Worm (Caenorhabditis elegans) whole organism, late embryonic: ENCODE data around the gene kin-34.
A peak's percentile ranks its signal among the peaks of the same experiment; 100 is the strongest.

Experiments used
- ahr-1 ChIP-seq: sonication (generic microtip); optimal IDR thresholded peaks from 2 replicates; lab custom pipeline; 2016; ENCODE audit warnings: missing genetic modification characterization, missing compliant biosample characterization
- ama-1 ChIP-seq: fragments of 150-350 bp; optimal IDR thresholded peaks from 2 replicates; lab custom pipeline; 2014
- ceh-14 ChIP-seq: sonication (generic microtip); optimal IDR thresholded peaks from 2 replicates; lab custom pipeline; 2016; ENCODE audit warnings: missing genotype, missing genetic modification characterization, missing compliant biosample characterization
- ceh-18 ChIP-seq: sonication (generic microtip); optimal IDR thresholded peaks from 2 replicates; lab custom pipeline; 2016; ENCODE audit warnings: missing genetic modification characterization, missing compliant biosample characterization
- ceh-22 ChIP-seq: sonication (generic microtip); optimal IDR thresholded peaks from 2 replicates; lab custom pipeline; 2017; ENCODE audit warnings: missing biosample characterization, missing genetic modification characterization
- ceh-30 ChIP-seq: fragments of 150-350 bp; optimal IDR thresholded peaks from 2 replicates; lab custom pipeline; 2014; ENCODE audit warnings: missing biosample characterization, missing genetic modification characterization
- ceh-31 ChIP-seq: sonication (generic microtip); optimal IDR thresholded peaks from 2 replicates; lab custom pipeline; 2016; ENCODE audit warnings: missing genetic modification characterization, missing compliant biosample characterization
- ceh-6 ChIP-seq: fragments of 200-800 bp; sonication (Bioruptor generic); optimal IDR thresholded peaks from 2 replicates; lab custom pipeline; 2018; ENCODE audit warnings: mild to moderate bottlenecking, missing genetic modification characterization, missing compliant biosample characterization
- dmd-4 ChIP-seq: sonication (generic microtip); optimal IDR thresholded peaks from 2 replicates; lab custom pipeline; 2016; ENCODE audit warnings: borderline replicate concordance, missing genetic modification characterization, missing compliant biosample characterization
- dve-1 ChIP-seq: sonication (generic microtip); optimal IDR thresholded peaks from 2 replicates; lab custom pipeline; 2017; ENCODE audit warnings: antibody characterized with exemption, mild to moderate bottlenecking, missing genetic modification characterization, missing compliant biosample characterization
- elt-2 ChIP-seq: sonication (generic microtip); optimal IDR thresholded peaks from 2 replicates; lab custom pipeline; 2016; ENCODE audit warnings: missing genetic modification reagents, missing genetic modification characterization, missing compliant biosample characterization
- ets-4 ChIP-seq: sonication (generic microtip); optimal IDR thresholded peaks from 2 replicates; lab custom pipeline; 2016; ENCODE audit warnings: missing genetic modification characterization, missing compliant biosample characterization
- fax-1 ChIP-seq: sonication (generic microtip); optimal IDR thresholded peaks from 2 replicates; lab custom pipeline; 2016; ENCODE audit warnings: missing genotype, missing genetic modification characterization, missing compliant biosample characterization
- fkh-10 ChIP-seq: fragments of 150-350 bp; optimal IDR thresholded peaks from 2 replicates; lab custom pipeline; 2014; ENCODE audit warnings: missing biosample characterization, missing genetic modification reagents, missing genetic modification characterization
- gmeb-2 ChIP-seq: sonication (generic microtip); optimal IDR thresholded peaks from 2 replicates; lab custom pipeline; 2016; ENCODE audit warnings: missing genetic modification characterization, inconsistent platforms, missing compliant biosample characterization
- hlh-15 ChIP-seq: sonication (generic microtip); optimal IDR thresholded peaks from 2 replicates; lab custom pipeline; 2016; ENCODE audit warnings: missing genetic modification characterization, missing compliant biosample characterization
- madf-2 ChIP-seq: sonication (generic microtip); optimal IDR thresholded peaks from 2 replicates; lab custom pipeline; 2017; ENCODE audit warnings: missing genetic modification characterization, missing compliant biosample characterization
- mec-3 ChIP-seq: sonication (generic microtip); optimal IDR thresholded peaks from 2 replicates; lab custom pipeline; 2016; ENCODE audit warnings: borderline replicate concordance, missing genetic modification characterization, missing compliant biosample characterization
- nfya-1 ChIP-seq: sonication (generic microtip); optimal IDR thresholded peaks from 2 replicates; lab custom pipeline; 2017; ENCODE audit warnings: missing genetic modification characterization, mild to moderate bottlenecking, missing compliant biosample characterization, antibody characterized with exemption, moderate library complexity
- nhr-11 ChIP-seq: fragments of 150-350 bp; optimal IDR thresholded peaks from 2 replicates; lab custom pipeline; 2014; ENCODE audit warnings: missing biosample characterization, missing genetic modification characterization
- nhr-232 ChIP-seq: sonication (generic microtip); optimal IDR thresholded peaks from 2 replicates; lab custom pipeline; 2016; ENCODE audit warnings: missing genetic modification characterization, missing compliant biosample characterization
- npax-4 ChIP-seq: sonication (generic microtip); optimal IDR thresholded peaks from 2 replicates; lab custom pipeline; 2016; ENCODE audit warnings: missing genetic modification characterization, missing compliant biosample characterization
- odd-2 ChIP-seq: sonication (generic microtip); optimal IDR thresholded peaks from 2 replicates; lab custom pipeline; 2017; ENCODE audit warnings: antibody characterized with exemption, mild to moderate bottlenecking, missing genetic modification characterization, missing compliant biosample characterization
- pat-9 ChIP-seq: fragments of 200-800 bp; sonication (Bioruptor generic); optimal IDR thresholded peaks from 2 replicates; lab custom pipeline; 2018; ENCODE audit warnings: mild to moderate bottlenecking, missing genetic modification characterization, moderate library complexity, missing compliant biosample characterization
- pax-1 ChIP-seq: fragments of 150-350 bp; optimal IDR thresholded peaks from 2 replicates; lab custom pipeline; 2014; ENCODE audit warnings: missing biosample characterization, missing genetic modification characterization
- pha-2 ChIP-seq: sonication (generic microtip); optimal IDR thresholded peaks from 2 replicates; lab custom pipeline; 2017; ENCODE audit warnings: mild to moderate bottlenecking, missing genetic modification characterization, missing compliant biosample characterization
- sdc-2 ChIP-seq: sonication (generic microtip); optimal IDR thresholded peaks from 2 replicates; lab custom pipeline; 2016; ENCODE audit warnings: missing genotype, missing genetic modification characterization, missing compliant biosample characterization
- syd-9 ChIP-seq: sonication (generic microtip); optimal IDR thresholded peaks from 2 replicates; lab custom pipeline; 2016; ENCODE audit warnings: mild to moderate bottlenecking, missing genetic modification characterization, moderate library complexity, missing compliant biosample characterization
- tbx-2 ChIP-seq: sonication (generic microtip); optimal IDR thresholded peaks from 2 replicates; lab custom pipeline; 2016; ENCODE audit warnings: missing genetic modification characterization, missing compliant biosample characterization
- tbx-7 ChIP-seq: sonication (generic microtip); optimal IDR thresholded peaks from 2 replicates; lab custom pipeline; 2016; ENCODE audit warnings: missing genotype, missing genetic modification characterization, missing compliant biosample characterization
- ttx-3 ChIP-seq: sonication (generic microtip); optimal IDR thresholded peaks from 2 replicates; lab custom pipeline; 2016; ENCODE audit warnings: missing genetic modification reagents, missing genetic modification characterization, missing compliant biosample characterization
- unc-3 ChIP-seq, 2 experiments: fragments of 200-800 bp in 1 of 2; sonication (Bioruptor generic) in 1 of 2; sonication (generic microtip) in 1 of 2; conservative IDR thresholded peaks in 1 of 2; optimal IDR thresholded peaks in 1 of 2; 2 replicates each; pipeline versions ENCODE4 v1.3.6 to Lab custom; 2016 to 2022; ENCODE audit warnings: missing compliant biosample characterization in 2 of 2, missing genetic modification characterization in 2 of 2, missing genetic modification reagents in 1 of 2
- unc-42 ChIP-seq: sonication (generic microtip); optimal IDR thresholded peaks from 2 replicates; lab custom pipeline; 2016; ENCODE audit warnings: missing genotype, missing genetic modification characterization, missing compliant biosample characterization
- unc-86 ChIP-seq: sonication (generic microtip); optimal IDR thresholded peaks from 2 replicates; lab custom pipeline; 2016; ENCODE audit warnings: missing genetic modification characterization, missing compliant biosample characterization

The kin-34 gene

ce11 chrV:260334-260733, 14.3 kb upstream of the kin-34 start:
- TF ChIP-seq unc-42 (no peak), ceh-30 (tag; lab: Kevin White, UChicago) (no peak), fkh-10 (GFP tag; lab: Kevin White, UChicago) (no peak), npax-4 (tag; lab: Kevin White, UChicago) (no peak)

- no peak for TF ChIP-seq pax-1 (tag; lab: Kevin White, UChicago)
These were observed 12.7 kb upstream of the kin-34 start, which contains the start of gene nhr-204 for ce11 chrV:258730-259129. TSS of gene nhr-204 (minus strand) at chrV:258830.

ce11 chrV:254591-254990, 8.6 kb upstream of the kin-34 start, which contains the start of gene str-121:
TSS of gene str-121 (minus strand) at chrV:254691.
- TF ChIP-seq unc-86 (no peak), ama-1 (lab: Kevin White, UChicago) (no peak), ets-4 (no peak), dmd-4 (tag; lab: Kevin White, UChicago) (no peak), nhr-11 (no peak), tbx-7 (no peak), sdc-2 (tag; lab: Kevin White, UChicago) (no peak), ttx-3 (tag; lab: Kevin White, UChicago) (no peak), ceh-18 (tag; lab: Kevin White, UChicago) (no peak), ceh-22 (tag; lab: Kevin White, UChicago) (no peak), ceh-6 (GFP tag; lab: Kevin White, UChicago) (no peak), madf-2 (tag; lab: Kevin White, UChicago) (no peak), fax-1 (tag; lab: Kevin White, UChicago) (no peak), fkh-10 (GFP tag; lab: Kevin White, UChicago) (no peak), pat-9 (tag; lab: Kevin White, UChicago) (no peak), ceh-14 (no peak), odd-2 (tag; lab: Kevin White, UChicago) (no peak), hlh-15 (tag; lab: Kevin White, UChicago) (no peak), elt-2 (no peak), mec-3 (no peak)

ce11 chrV:251652-252051, 5.7 kb upstream of the kin-34 start, which contains the start of gene oac-39:
TSS of gene oac-39 (minus strand) at chrV:251752.
- no peak for TF ChIP-seq unc-3 (GFP tag; conservative IDR thresholded peaks at IDR 0.05; lab: Robert Waterston, UW)
- TF ChIP-seq unc-3 (tag; optimal IDR thresholded peaks at IDR 0.05; lab: Kevin White, UChicago), result no peak

- TF ChIP-seq tbx-2 (tag; lab: Kevin White, UChicago) (no peak), nhr-232 (tag; lab: Kevin White, UChicago) (no peak), ceh-31 (tag; lab: Kevin White, UChicago) (no peak), ahr-1 (tag; lab: Kevin White, UChicago) (no peak), syd-9 (tag; lab: Kevin White, UChicago) (no peak), dve-1 (peak; percentile 65), pha-2 (no peak)
These were observed 2.6 kb upstream of the kin-34 start for ce11 chrV:248636-249035.

- TF ChIP-seq nfya-1 (tag; lab: Kevin White, UChicago) (peak; percentile 92), gmeb-2 (tag; lab: Kevin White, UChicago) (no peak)
These were observed 1.6 kb upstream of the kin-34 start for ce11 chrV:247576-247975.
